Fruit fly (Drosophila melanogaster): ENCODE data around the gene Ir31a.

DNA sequence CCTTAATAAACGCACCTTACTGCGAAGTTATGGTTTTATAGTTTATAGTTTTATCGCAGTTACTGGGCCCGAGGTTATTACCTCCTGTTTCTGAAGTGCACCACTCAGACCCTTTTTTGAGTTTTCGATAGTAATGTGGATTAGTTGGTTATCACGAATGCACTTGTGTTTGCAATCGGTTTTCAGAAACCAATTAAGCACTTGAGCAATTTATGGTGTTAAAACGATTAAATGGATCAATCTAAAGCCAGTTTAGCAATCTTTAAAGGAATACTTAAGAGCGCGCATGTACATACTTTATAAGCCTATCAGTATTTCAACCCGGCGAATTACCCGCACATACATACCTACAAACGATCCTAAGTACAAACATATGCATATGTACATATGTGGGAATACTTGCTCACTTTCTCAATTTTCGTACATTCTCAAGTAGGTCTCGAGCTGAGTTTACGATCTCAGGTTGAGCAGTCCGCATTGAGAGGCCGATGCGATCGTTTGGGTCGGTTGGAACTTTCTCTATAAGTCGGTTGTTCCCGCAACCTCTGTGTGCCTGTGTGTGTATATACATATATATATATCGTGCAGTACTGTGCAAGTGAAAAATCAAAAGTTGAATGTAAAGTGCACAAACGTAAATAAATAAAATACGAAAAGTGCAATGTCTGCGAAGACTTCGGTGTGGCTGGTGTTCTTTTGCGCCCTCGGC lies 52.0 kb downstream of the Ir31a start, which contains the start of the genes LManI and LManII:
- TF ChIP-seq psq (optimal IDR thresholded peaks at IDR 0.05) (no peak), usp (GFP tag; optimal IDR thresholded peaks at IDR 0.05) (no peak), EcR (GFP tag; optimal IDR thresholded peaks at IDR 0.05) (no peak)
